Fruit fly (Drosophila melanogaster): Measurements from ENCODE around the gene CG6766.

DNA sequence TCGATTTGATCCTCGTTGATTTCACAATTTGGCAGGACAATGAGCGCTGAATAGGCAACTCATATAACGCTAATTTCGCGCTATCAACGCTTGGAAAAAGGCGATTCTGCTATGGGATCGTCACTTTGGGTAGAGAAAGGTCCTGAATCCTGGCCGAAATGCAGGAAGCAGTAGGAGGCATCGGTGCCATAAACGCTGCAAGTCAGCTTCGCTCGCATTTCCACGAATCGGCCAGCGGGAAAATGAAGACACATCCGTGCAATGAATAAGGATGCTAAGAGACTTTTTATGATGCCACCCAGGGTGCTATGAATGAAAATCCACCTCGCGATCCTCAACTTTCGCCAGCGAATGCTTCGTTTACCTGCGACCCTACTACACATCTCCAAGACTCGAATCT lies 47.0 kb upstream of the CG6766 start:
- TF ChIP-seq CG34367 (tag; optimal IDR thresholded peaks at IDR 0.05) (no peak), CG10348 (GFP tag; IDR thresholded peaks at IDR 0.05) (no peak), CG8301 (tag; optimal IDR thresholded peaks at IDR 0.05) (no peak), CG12605 (GFP tag; IDR thresholded peaks at IDR 0.05) (no peak), EcR (GFP tag; optimal IDR thresholded peaks at IDR 0.05) (no peak), Pif1A (GFP tag; optimal IDR thresholded peaks at IDR 0.05) (no peak), Pif1B (GFP tag; optimal IDR thresholded peaks at IDR 0.05) (no peak), CG8159 (tag; optimal IDR thresholded peaks at IDR 0.05) (no peak)
